Fruit fly (Drosophila melanogaster) whole organism, embryonic: ENCODE measurements around the gene obst-B.

ENCODE experiments used
- Abd-B ChIP-seq: fragments of 200-800 bp; sonication (Bioruptor generic); optimal IDR thresholded peaks from 2 replicates; lab custom pipeline; 2018; ENCODE audit warnings: missing biosample characterization, mild to moderate bottlenecking, missing genetic modification characterization, moderate library complexity
- Aef1 ChIP-seq: fragments of 200-800 bp; sonication (Bioruptor generic); IDR thresholded peaks from 3 replicates; pipeline ENCODE4 v1.3.6; 2022; ENCODE audit warnings: missing biosample characterization, missing genetic modification characterization
- BtbVII ChIP-seq: fragments of 200-800 bp; sonication (Bioruptor generic); optimal IDR thresholded peaks from 3 replicates; lab custom pipeline; 2017; ENCODE audit warnings: missing biosample characterization, mild to moderate bottlenecking, missing genetic modification characterization
- CG11456 ChIP-seq: fragments of 200-800 bp; sonication (Bioruptor generic); IDR thresholded peaks from 3 replicates; pipeline ENCODE4 v1.3.6; 2022; ENCODE audit warnings: missing biosample characterization, missing genetic modification characterization
- CG12236 ChIP-seq: fragments of 200-800 bp; sonication (Bioruptor generic); optimal IDR thresholded peaks from 2 replicates; lab custom pipeline; 2016; ENCODE audit warnings: missing biosample characterization, missing genetic modification characterization
- CG14860 ChIP-seq: fragments of 200-800 bp; sonication (Bioruptor generic); IDR thresholded peaks from 3 replicates; pipeline ENCODE4 v1.3.6; 2022; ENCODE audit warnings: missing biosample characterization, missing genetic modification characterization; ENCODE audit not compliant: partially characterized antibody
- CG17359 ChIP-seq: fragments of 200-800 bp; sonication (Bioruptor generic); optimal IDR thresholded peaks from 3 replicates; lab custom pipeline; 2018; ENCODE audit warnings: missing biosample characterization, mild to moderate bottlenecking, missing genetic modification characterization, moderate library complexity
- CG18011 ChIP-seq: fragments of 200-800 bp; sonication (Bioruptor generic); optimal IDR thresholded peaks from 2 replicates; lab custom pipeline; 2017; ENCODE audit warnings: missing biosample characterization, missing genetic modification characterization, mild to moderate bottlenecking, moderate library complexity, missing genotype
- CG18599 ChIP-seq: fragments of 200-800 bp; sonication (Bioruptor generic); optimal IDR thresholded peaks from 3 replicates; lab custom pipeline; 2017; ENCODE audit warnings: missing biosample characterization, missing genetic modification characterization, mild to moderate bottlenecking, moderate library complexity, missing genetic modification reagents
- CG2120 ChIP-seq: fragments of 200-800 bp; sonication (Bioruptor generic); optimal IDR thresholded peaks from 3 replicates; lab custom pipeline; 2016; ENCODE audit warnings: missing biosample characterization, missing genetic modification characterization
- CG2199 ChIP-seq: fragments of 200-800 bp; sonication (Bioruptor generic); IDR thresholded peaks from 3 replicates; pipeline ENCODE4 v1.3.6; 2022; ENCODE audit warnings: missing biosample characterization, missing genetic modification characterization
- CG3726 ChIP-seq: fragments of 200-800 bp; sonication (Bioruptor generic); IDR thresholded peaks from 3 replicates; pipeline ENCODE4, ENCODE4 v1.3.6; 2022; ENCODE audit warnings: missing biosample characterization, missing genetic modification characterization
- CG4360 ChIP-seq: fragments of 200-800 bp; sonication (Bioruptor generic); IDR thresholded peaks from 2 replicates; pipeline ENCODE4 v1.3.6; 2022; ENCODE audit warnings: missing biosample characterization, missing genetic modification characterization
- CG8478 ChIP-seq: fragments of >200 bp; optimal IDR thresholded peaks from 2 replicates; lab custom pipeline; 2018
- CG9215 ChIP-seq: fragments of 200-800 bp; sonication (Bioruptor generic); IDR thresholded peaks from 2 replicates; pipeline ENCODE4 v1.3.6; 2022; ENCODE audit warnings: missing biosample characterization, missing genetic modification characterization
- CkIIα-i1 ChIP-seq: fragments of 200-800 bp; sonication (Bioruptor generic); IDR thresholded peaks from 2 replicates; pipeline ENCODE4 v1.3.6; 2022; ENCODE audit warnings: missing biosample characterization, missing genetic modification characterization
- D19A ChIP-seq: fragments of 200-800 bp; optimal IDR thresholded peaks from 3 replicates; lab custom pipeline; 2019; ENCODE audit warnings: missing biosample characterization, mild to moderate bottlenecking, missing genetic modification characterization, moderate library complexity
- Dfd ChIP-seq, 2 experiments: fragments of >200 bp; optimal IDR thresholded peaks; 2 replicates each; lab custom pipeline; 2017; ENCODE audit warnings: missing biosample characterization in 2 of 2, missing genetic modification characterization in 2 of 2
- HLHmδ ChIP-seq: fragments of 200-800 bp; sonication (Bioruptor generic); optimal IDR thresholded peaks from 2 replicates; lab custom pipeline; 2018; ENCODE audit warnings: missing biosample characterization, mild to moderate bottlenecking, missing genetic modification characterization, moderate library complexity
- Hr51 ChIP-seq, 2 experiments: fragments of 200-800 bp; sonication (Bioruptor generic); optimal IDR thresholded peaks; 2 replicates in 1 of 2; 3 replicates in 1 of 2; lab custom pipeline; 2016 to 2018; ENCODE audit warnings: missing biosample characterization in 2 of 2, missing genetic modification characterization in 2 of 2, mild to moderate bottlenecking in 1 of 2, moderate library complexity in 1 of 2
- Lim3 ChIP-seq: fragments of 200-800 bp; sonication (Bioruptor generic); IDR thresholded peaks from 2 replicates; pipeline ENCODE4 v1.3.6; 2022; ENCODE audit warnings: missing biosample characterization, missing genetic modification characterization
- MESR4 ChIP-seq: fragments of 200-800 bp; sonication (Bioruptor generic); optimal IDR thresholded peaks from 2 replicates; lab custom pipeline; 2018; ENCODE audit warnings: missing biosample characterization, mild to moderate bottlenecking, missing genetic modification characterization, moderate library complexity
- Mes4 ChIP-seq: fragments of 200-800 bp; sonication (Bioruptor generic); optimal IDR thresholded peaks from 2 replicates; lab custom pipeline; 2016; ENCODE audit warnings: missing biosample characterization, missing genetic modification characterization
- Oli ChIP-seq: fragments of 200-800 bp; sonication (Bioruptor generic); optimal IDR thresholded peaks from 2 replicates; lab custom pipeline; 2018; ENCODE audit warnings: missing biosample characterization, mild to moderate bottlenecking, missing genetic modification characterization, moderate library complexity
- Opbp ChIP-seq: fragments of 200-800 bp; sonication (Bioruptor generic); IDR thresholded peaks from 3 replicates; pipeline ENCODE4 v1.3.6; 2022; ENCODE audit warnings: missing biosample characterization, missing genetic modification characterization; ENCODE audit not compliant: partially characterized antibody
- Scr ChIP-seq: fragments of 200-800 bp; sonication (Bioruptor generic); IDR thresholded peaks from 2 replicates; pipeline ENCODE4 v1.3.6; 2022; ENCODE audit warnings: missing biosample characterization, missing genetic modification characterization; ENCODE audit not compliant: partially characterized antibody
- Sry-β ChIP-seq: fragments of 200-800 bp; sonication (Bioruptor generic); optimal IDR thresholded peaks from 2 replicates; lab custom pipeline; 2018; ENCODE audit warnings: missing biosample characterization, mild to moderate bottlenecking, missing genetic modification characterization, moderate library complexity
- Xbp1 ChIP-seq: fragments of 200-800 bp; sonication (Bioruptor generic); optimal IDR thresholded peaks from 3 replicates; lab custom pipeline; 2016; ENCODE audit warnings: missing biosample characterization, mild to moderate bottlenecking, missing genetic modification characterization
- caup ChIP-seq: fragments of 200-800 bp; sonication (Bioruptor generic); optimal IDR thresholded peaks from 3 replicates; lab custom pipeline; 2017; ENCODE audit warnings: missing biosample characterization, mild to moderate bottlenecking, missing genetic modification characterization, moderate library complexity; ENCODE audit not compliant: severe bottlenecking
- chinmo ChIP-seq: fragments of 200-800 bp; sonication (Bioruptor generic); IDR thresholded peaks from 4 replicates; pipeline ENCODE4 v1.3.6; 2022; ENCODE audit warnings: missing biosample characterization, missing genetic modification characterization; ENCODE audit not compliant: partially characterized antibody
- crol ChIP-seq: fragments of 200-800 bp; sonication (Bioruptor generic); IDR thresholded peaks from 2 replicates; pipeline ENCODE4 v1.3.6; 2022; ENCODE audit warnings: missing biosample characterization, missing genetic modification characterization
- cwo ChIP-seq: fragments of 200-800 bp; sonication (Bioruptor generic); optimal IDR thresholded peaks from 3 replicates; lab custom pipeline; 2017; ENCODE audit warnings: missing biosample characterization, missing genetic modification characterization, mild to moderate bottlenecking, moderate library complexity, missing genetic modification reagents
- dmrt11E ChIP-seq: fragments of 200-800 bp; sonication (Bioruptor generic); optimal IDR thresholded peaks from 3 replicates; lab custom pipeline; 2018; ENCODE audit warnings: missing biosample characterization, mild to moderate bottlenecking, missing genetic modification characterization, moderate library complexity
- dmrt99B ChIP-seq: fragments of 200-800 bp; sonication (Bioruptor generic); optimal IDR thresholded peaks from 2 replicates; lab custom pipeline; 2018; ENCODE audit warnings: missing biosample characterization, mild to moderate bottlenecking, missing genetic modification characterization, moderate library complexity
- fd102C ChIP-seq: fragments of 200-800 bp; sonication (Bioruptor generic); optimal IDR thresholded peaks from 2 replicates; lab custom pipeline; 2018; ENCODE audit warnings: missing biosample characterization, mild to moderate bottlenecking, missing genetic modification characterization, moderate library complexity
- gro ChIP-seq: fragments of 200-800 bp; sonication (Bioruptor generic); optimal IDR thresholded peaks from 2 replicates; lab custom pipeline; 2016; ENCODE audit warnings: missing biosample characterization, missing genetic modification characterization
- kah ChIP-seq: fragments of 200-800 bp; sonication (Bioruptor generic); optimal IDR thresholded peaks from 2 replicates; lab custom pipeline; 2018; ENCODE audit warnings: missing biosample characterization, mild to moderate bottlenecking, missing genetic modification characterization
- kni ChIP-seq: fragments of 200-800 bp; sonication (Bioruptor generic); optimal IDR thresholded peaks from 3 replicates; lab custom pipeline; 2017; ENCODE audit warnings: mild to moderate bottlenecking, missing biosample characterization, missing genetic modification reagents, missing genetic modification characterization
- lab ChIP-seq: fragments of 200-800 bp; sonication (Bioruptor generic); optimal IDR thresholded peaks from 3 replicates; lab custom pipeline; 2017; ENCODE audit warnings: missing biosample characterization, missing genetic modification characterization, mild to moderate bottlenecking, moderate library complexity, missing genetic modification reagents
- lmd ChIP-seq: fragments of 200-800 bp; sonication (Bioruptor generic); IDR thresholded peaks from 2 replicates; pipeline ENCODE4 v1.3.6; 2022; ENCODE audit warnings: missing biosample characterization, missing genetic modification characterization
- lola ChIP-seq, 3 experiments: fragments of >200 bp in 2 of 3; fragments of 200-800 bp in 1 of 3; sonication (Bioruptor generic) in 1 of 3; optimal IDR thresholded peaks; 2 replicates each; lab custom pipeline; 2017 to 2019; ENCODE audit warnings: missing biosample characterization in 3 of 3, missing genetic modification characterization in 3 of 3, mild to moderate bottlenecking in 1 of 3, moderate library complexity in 1 of 3
- maf-S ChIP-seq: fragments of 200-800 bp; sonication (Bioruptor generic); optimal IDR thresholded peaks from 2 replicates; lab custom pipeline; 2016; ENCODE audit warnings: missing biosample characterization, missing genetic modification characterization
- mld ChIP-seq: fragments of 200-800 bp; sonication (Bioruptor generic); IDR thresholded peaks from 3 replicates; pipeline ENCODE4 v1.3.6; 2022; ENCODE audit warnings: missing biosample characterization, missing genetic modification characterization; ENCODE audit not compliant: partially characterized antibody
- nerfin-1 ChIP-seq: fragments of 200-800 bp; sonication (Bioruptor generic); optimal IDR thresholded peaks from 3 replicates; lab custom pipeline; 2019; ENCODE audit warnings: missing biosample characterization, mild to moderate bottlenecking, missing genetic modification characterization, moderate library complexity
- sens ChIP-seq: fragments of 200-800 bp; sonication (Bioruptor generic); peaks from one replicate; lab custom pipeline; 2016; ENCODE audit warnings: missing biosample characterization, missing genetic modification characterization
- sna ChIP-seq: fragments of 200-800 bp; sonication (Bioruptor generic); IDR thresholded peaks from 2 replicates; pipeline ENCODE4 v1.3.6; 2022; ENCODE audit warnings: missing biosample characterization, missing genetic modification characterization; ENCODE audit not compliant: partially characterized antibody
- sr ChIP-seq: fragments of 200-800 bp; sonication (Bioruptor generic); IDR thresholded peaks from 3 replicates; pipeline ENCODE4 v1.3.6; 2022; ENCODE audit warnings: missing biosample characterization, missing genetic modification characterization
- ssp ChIP-seq: fragments of 200-800 bp; sonication (Bioruptor generic); IDR thresholded peaks from 2 replicates; pipeline ENCODE4 v1.3.6; 2022; ENCODE audit warnings: missing biosample characterization, missing genetic modification characterization
- tup ChIP-seq: fragments of 200-800 bp; sonication (Bioruptor generic); optimal IDR thresholded peaks from 2 replicates; lab custom pipeline; 2016; ENCODE audit warnings: missing biosample characterization, mild to moderate bottlenecking, missing genetic modification characterization, moderate library complexity

obst-B gene

DNA sequence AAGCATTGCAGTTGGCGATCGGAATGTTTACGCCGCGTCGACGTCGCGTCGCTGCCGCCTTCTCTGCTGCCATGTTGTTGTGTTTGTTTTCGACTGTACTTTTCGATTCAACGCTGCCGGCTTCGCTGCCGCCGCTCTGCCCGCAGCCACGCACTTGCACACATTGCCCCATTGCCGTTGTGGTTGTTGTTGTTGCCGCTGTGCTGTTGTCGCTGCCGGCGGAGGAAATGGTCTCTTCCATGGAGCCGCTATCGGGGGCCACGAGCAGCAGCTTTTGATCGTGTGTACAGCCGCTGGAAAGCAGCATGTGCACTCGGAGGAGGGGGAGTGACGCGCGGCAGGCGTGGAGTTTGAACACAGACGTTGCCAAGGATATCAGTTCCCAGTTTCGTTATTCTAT is 27.9 kb upstream of the obst-B start (continued):
- peak; percentile 58 for TF ChIP-seq kni (GFP tag; lab: Kevin White, UChicago)
- no peak for TF ChIP-seq fd102C
- TF ChIP-seq sens (GFP tag; lab: Kevin White, UChicago): peak; percentile 59
- TF ChIP-seq CG3726: no peak
- TF ChIP-seq gro (GFP tag; lab: Kevin White, UChicago): no peak
- no peak for TF ChIP-seq Sry-β (GFP tag; lab: Kevin White, UChicago)
- TF ChIP-seq tup (GFP tag; lab: Kevin White, UChicago): no peak
- no peak for TF ChIP-seq cwo (GFP tag; lab: Kevin White, UChicago)
- no peak for TF ChIP-seq lmd (GFP tag; lab: Robert Waterston, UW)
- TF ChIP-seq lola (GFP tag; optimal IDR thresholded peaks at IDR 0.05; lab: Kevin White, UChicago): no peak
- TF ChIP-seq CG4360: peak; percentile 99
- no peak for TF ChIP-seq CG2120
- no peak for TF ChIP-seq Xbp1
- peak; percentile 17; the same call in 1 of the 2 replicates for TF ChIP-seq Scr (GFP tag; lab: Robert Waterston, UW)
- TF ChIP-seq sna (GFP tag; lab: Robert Waterston, UW): 0 out of 2 replicates have a peak, but pooled peaks have one; percentile 44
- no peak for TF ChIP-seq maf-S (GFP tag; lab: Kevin White, UChicago)
- TF ChIP-seq Lim3 (GFP tag; lab: Robert Waterston, UW): no peak
- 0 out of 4 replicates have a peak, but pooled peaks have one; percentile 11 for TF ChIP-seq chinmo (GFP tag; lab: Robert Waterston, UW)
- TF ChIP-seq CG2199 (GFP tag; lab: Robert Waterston, UW): 0 out of 3 replicates have a peak, but pooled peaks have one; percentile 45
- TF ChIP-seq nerfin-1 (tag; lab: Kevin White, UChicago): peak; percentile 61
- TF ChIP-seq D19A (tag; lab: Kevin White, UChicago): no peak
- TF ChIP-seq CG18011 (GFP tag; lab: Kevin White, UChicago): peak; percentile 93
- TF ChIP-seq Oli: no peak
- no peak for TF ChIP-seq CG18599
- TF ChIP-seq crol (GFP tag; lab: Robert Waterston, UW): peak; percentile 61; the same call in 1 of the 2 replicates
- no peak for TF ChIP-seq sr
- no peak for TF ChIP-seq dmrt11E (tag; lab: Kevin White, UChicago)
- TF ChIP-seq Opbp (GFP tag; lab: Robert Waterston, UW): no peak
- TF ChIP-seq CG17359: no peak
- TF ChIP-seq dmrt99B (tag; lab: Kevin White, UChicago): no peak
- no peak for TF ChIP-seq MESR4 (GFP tag; lab: Kevin White, UChicago)
- no peak for TF ChIP-seq lab (GFP tag; lab: Kevin White, UChicago)
- TF ChIP-seq CG8478 (lab: Kevin White, UChicago): no peak
- TF ChIP-seq Aef1 (GFP tag; lab: Robert Waterston, UW): peak; percentile 37; the same call in 2 of the 3 replicates
- TF ChIP-seq ssp (GFP tag; lab: Robert Waterston, UW): no peak
- TF ChIP-seq CG11456 (GFP tag; lab: Robert Waterston, UW): no peak
- TF ChIP-seq caup (GFP tag; lab: Kevin White, UChicago): no peak
- no peak for TF ChIP-seq Hr51 (GFP tag; optimal IDR thresholded peaks at IDR 0.05; lab: Kevin White, UChicago)
- peak; percentile 67 for TF ChIP-seq HLHmδ
- peak; percentile 38; the same call in 1 of the 3 replicates for TF ChIP-seq mld (GFP tag; lab: Robert Waterston, UW)
- no peak for TF ChIP-seq CG14860 (GFP tag; lab: Robert Waterston, UW)
- TF ChIP-seq kah (GFP tag; lab: Kevin White, UChicago): no peak
- no peak for TF ChIP-seq CG9215 (GFP tag; lab: Robert Waterston, UW)
- TF ChIP-seq CG12236: no peak
- TF ChIP-seq CkIIα-i1 (GFP tag; lab: Robert Waterston, UW): no peak
- TF ChIP-seq Dfd (GFP tag; optimal IDR thresholded peaks at IDR 0.05; lab: Kevin White, UChicago): no peak
- TF ChIP-seq Abd-B: no peak
- TF ChIP-seq Mes4 (GFP tag; lab: Kevin White, UChicago): no peak
- no peak for TF ChIP-seq BtbVII (GFP tag; lab: Kevin White, UChicago)
